In the genomic region with DNA sequence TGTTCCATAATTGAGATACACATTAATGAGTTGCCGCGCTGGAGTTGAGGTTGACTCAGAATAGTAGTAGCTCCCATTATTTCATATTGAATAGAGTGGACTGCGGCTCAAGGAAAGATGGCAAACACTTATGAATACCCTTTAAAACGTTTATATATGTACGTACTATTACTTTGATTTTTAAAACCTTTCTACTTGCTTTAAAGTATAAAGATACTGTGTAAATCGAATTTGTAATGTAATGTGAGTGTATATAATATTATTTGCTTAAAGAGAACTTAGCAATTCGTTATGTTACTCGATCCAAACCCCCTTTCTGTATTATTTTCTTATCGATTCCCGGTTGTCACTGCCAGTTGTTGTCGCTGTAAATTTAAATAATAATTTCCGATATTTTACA, we compare ENCODE assay signal across 1 fruit fly cellular context.
TF ChIP-seq lines count a peak whose summit lies in the region.

No protein-coding gene starts in this region.

TF ChIP-seq in whole organism, embryonic, 481 proteins besides CTCF, POLR2A, EP300 and RAD21 (continued from another document and continues in another):
- peak; percentile 39 for TF ChIP-seq gcm (GFP tag; optimal IDR thresholded peaks at IDR 0.05; lab: Kevin White, UChicago)
- TF ChIP-seq Hmr (GFP tag; optimal IDR thresholded peaks at IDR 0.05; lab: Kevin White, UChicago), result no peak
- no peak for TF ChIP-seq CG7357 (GFP tag; IDR thresholded peaks at IDR 0.05; lab: Robert Waterston, UW)
- no peak for TF ChIP-seq CG10274 (GFP tag; optimal IDR thresholded peaks at IDR 0.05; lab: Kevin White, UChicago)
- no peak for TF ChIP-seq zfh2 (GFP tag; optimal IDR thresholded peaks at IDR 0.05; lab: Kevin White, UChicago)
- no peak for TF ChIP-seq stwl (tag; optimal IDR thresholded peaks at IDR 0.05; lab: Kevin White, UChicago)
- TF ChIP-seq pum (GFP tag; optimal IDR thresholded peaks at IDR 0.05; lab: Kevin White, UChicago), result no peak
- TF ChIP-seq pan (optimal IDR thresholded peaks at IDR 0.05; lab: Kevin White, UChicago), result no peak
- TF ChIP-seq pan (GFP tag; optimal IDR thresholded peaks at IDR 0.05 in 1 of 2, IDR thresholded peaks at IDR 0.05 in 1 of 2), result peak in 1 of 2 experiments; percentile 15
- peak; percentile 4 for TF ChIP-seq Camta (GFP tag; optimal IDR thresholded peaks at IDR 0.05; lab: Kevin White, UChicago)
- TF ChIP-seq Nf-YB (GFP tag; optimal IDR thresholded peaks at IDR 0.05; lab: Kevin White, UChicago), result peak; percentile 37
- TF ChIP-seq Hr51 (GFP tag; optimal IDR thresholded peaks at IDR 0.05; lab: Kevin White, UChicago), result peak in 1 of 2 experiments; percentile 41
- no peak for TF ChIP-seq CG4360 (GFP tag; IDR thresholded peaks at IDR 0.05; lab: Robert Waterston, UW)
- no peak for TF ChIP-seq bowl (GFP tag; IDR thresholded peaks at IDR 0.05; lab: Robert Waterston, UW)
- TF ChIP-seq CG1602 (GFP tag; optimal IDR thresholded peaks at IDR 0.05; lab: Kevin White, UChicago), result no peak
- TF ChIP-seq Dip3 (GFP tag; optimal IDR thresholded peaks at IDR 0.05; lab: Kevin White, UChicago), result no peak
- TF ChIP-seq CoRest (tag; optimal IDR thresholded peaks at IDR 0.05; lab: Kevin White, UChicago), result peak; percentile 51
- peak; percentile 1 for TF ChIP-seq bcd (GFP tag; optimal IDR thresholded peaks at IDR 0.05; lab: Kevin White, UChicago)
- peak; percentile 45 for TF ChIP-seq CG2875 (GFP tag; optimal IDR thresholded peaks at IDR 0.05; lab: Kevin White, UChicago)
- no peak for TF ChIP-seq HLH4C (GFP tag; IDR thresholded peaks at IDR 0.05; lab: Robert Waterston, UW; ENCODE audit: partially characterized antibody)
- no peak for TF ChIP-seq MESR4 (GFP tag; optimal IDR thresholded peaks at IDR 0.05; lab: Kevin White, UChicago)
- TF ChIP-seq Blimp-1 (GFP tag; optimal IDR thresholded peaks at IDR 0.05; lab: Kevin White, UChicago), result peak; percentile 71
- TF ChIP-seq Mes4 (GFP tag; optimal IDR thresholded peaks at IDR 0.05; lab: Kevin White, UChicago), result no peak
- no peak for TF ChIP-seq dimm (GFP tag; IDR thresholded peaks at IDR 0.05; lab: Robert Waterston, UW)
- TF ChIP-seq Dll (GFP tag; IDR thresholded peaks at IDR 0.05; lab: Robert Waterston, UW; ENCODE audit: partially characterized antibody), result no peak
- TF ChIP-seq CG15601 (tag; optimal IDR thresholded peaks at IDR 0.05; lab: Kevin White, UChicago), result peak; percentile 78
- no peak for TF ChIP-seq yki (optimal IDR thresholded peaks at IDR 0.05; lab: Kevin White, UChicago)
- TF ChIP-seq gsb-n (tag; optimal IDR thresholded peaks at IDR 0.05; lab: Kevin White, UChicago), result peak; percentile 56
- 0 out of 2 replicates have a peak, but pooled peaks have one; percentile 31 for TF ChIP-seq peb (GFP tag; IDR thresholded peaks at IDR 0.05; lab: Robert Waterston, UW)
- TF ChIP-seq CG30403 (GFP tag; optimal IDR thresholded peaks at IDR 0.05; lab: Kevin White, UChicago), result peak; percentile 29
- TF ChIP-seq CG1024 (GFP tag; IDR thresholded peaks at IDR 0.05; lab: Robert Waterston, UW), result 0 out of 2 replicates have a peak, but pooled peaks have one; percentile 16
- TF ChIP-seq mirr (GFP tag; optimal IDR thresholded peaks at IDR 0.05; lab: Kevin White, UChicago), result no peak
- TF ChIP-seq h (optimal IDR thresholded peaks at IDR 0.05; lab: Kevin White, UChicago), result no peak
- TF ChIP-seq D19A (tag; optimal IDR thresholded peaks at IDR 0.05; lab: Kevin White, UChicago), result peak; percentile 97
- TF ChIP-seq CG11085 (GFP tag; IDR thresholded peaks at IDR 0.05; lab: Robert Waterston, UW), result no peak
- TF ChIP-seq twi (tag; optimal IDR thresholded peaks at IDR 0.05; lab: Kevin White, UChicago), result peak; percentile 9
- TF ChIP-seq Vsx1 (GFP tag; optimal IDR thresholded peaks at IDR 0.05; lab: Kevin White, UChicago), result peak; percentile 15
- no peak for TF ChIP-seq chn (GFP tag; optimal IDR thresholded peaks at IDR 0.05; lab: Kevin White, UChicago)
- TF ChIP-seq D (optimal IDR thresholded peaks at IDR 0.05; lab: Kevin White, UChicago), result no peak
- peak; percentile 42 for TF ChIP-seq D (GFP tag; optimal IDR thresholded peaks at IDR 0.05; lab: Kevin White, UChicago)
- peak; percentile 26 for TF ChIP-seq CG7556 (GFP tag; optimal IDR thresholded peaks at IDR 0.05; lab: Kevin White, UChicago)
- peak; percentile 9 for TF ChIP-seq Xbp1 (GFP tag; optimal IDR thresholded peaks at IDR 0.05; lab: Kevin White, UChicago)
- 0 out of 3 replicates have a peak, but pooled peaks have one; percentile 32 for TF ChIP-seq CG11093 (GFP tag; IDR thresholded peaks at IDR 0.05; lab: Robert Waterston, UW)
- peak; percentile 71 for TF ChIP-seq nmo (GFP tag; optimal IDR thresholded peaks at IDR 0.05; lab: Kevin White, UChicago)
- TF ChIP-seq Spps (tag; optimal IDR thresholded peaks at IDR 0.05; lab: Kevin White, UChicago), result peak; percentile 27
- no peak for TF ChIP-seq CG15073 (GFP tag; optimal IDR thresholded peaks at IDR 0.05; lab: Kevin White, UChicago)
- no peak for TF ChIP-seq CG15269 (tag; optimal IDR thresholded peaks at IDR 0.05; lab: Kevin White, UChicago)
- no peak for TF ChIP-seq C15 (GFP tag; IDR thresholded peaks at IDR 0.05; lab: Robert Waterston, UW)
- no peak for TF ChIP-seq sc (optimal IDR thresholded peaks at IDR 0.05; lab: Kevin White, UChicago)
- peak; percentile 24 for TF ChIP-seq sc (GFP tag; optimal IDR thresholded peaks at IDR 0.05; lab: Kevin White, UChicago)
- peak; percentile 45 for TF ChIP-seq Sox100B (GFP tag; optimal IDR thresholded peaks at IDR 0.05; lab: Kevin White, UChicago)
- TF ChIP-seq CG12391 (tag; optimal IDR thresholded peaks at IDR 0.05; lab: Kevin White, UChicago), result peak; percentile 57
- TF ChIP-seq Dfd (GFP tag; optimal IDR thresholded peaks at IDR 0.05; lab: Kevin White, UChicago), result no peak
- peak; percentile 89 for TF ChIP-seq sens (GFP tag; lab: Kevin White, UChicago)
- TF ChIP-seq CG12219 (GFP tag; optimal IDR thresholded peaks at IDR 0.05; lab: Kevin White, UChicago), result peak; percentile 10
- peak; percentile 59 for TF ChIP-seq Oli (tag; optimal IDR thresholded peaks at IDR 0.05; lab: Kevin White, UChicago)
- no peak for TF ChIP-seq hkb (optimal IDR thresholded peaks at IDR 0.05; lab: Kevin White, UChicago)
- TF ChIP-seq hkb (GFP tag; IDR thresholded peaks at IDR 0.05; lab: Robert Waterston, UW), result no peak
- no peak for TF ChIP-seq Bgb (GFP tag; IDR thresholded peaks at IDR 0.05; lab: Robert Waterston, UW; ENCODE audit: partially characterized antibody)
- TF ChIP-seq CG17912 (GFP tag; optimal IDR thresholded peaks at IDR 0.05; lab: Kevin White, UChicago), result no peak
- peak; percentile 30 for TF ChIP-seq CG3407 (GFP tag; optimal IDR thresholded peaks at IDR 0.05; lab: Kevin White, UChicago)
- no peak for TF ChIP-seq sqz (GFP tag; optimal IDR thresholded peaks at IDR 0.05; lab: Kevin White, UChicago)
- TF ChIP-seq CG13624 (GFP tag; optimal IDR thresholded peaks at IDR 0.05; lab: Kevin White, UChicago), result no peak
- TF ChIP-seq repo (GFP tag; optimal IDR thresholded peaks at IDR 0.05; lab: Kevin White, UChicago), result no peak
- TF ChIP-seq otp (GFP tag; IDR thresholded peaks at IDR 0.05; lab: Robert Waterston, UW), result no peak
- TF ChIP-seq CG4424 (GFP tag; optimal IDR thresholded peaks at IDR 0.05; lab: Kevin White, UChicago), result peak; percentile 53
- no peak for TF ChIP-seq CG8478 (optimal IDR thresholded peaks at IDR 0.05; lab: Kevin White, UChicago)
- no peak for TF ChIP-seq Dref (GFP tag; IDR thresholded peaks at IDR 0.05; lab: Robert Waterston, UW)
- TF ChIP-seq cwo (GFP tag; optimal IDR thresholded peaks at IDR 0.05; lab: Kevin White, UChicago), result no peak
- no peak for TF ChIP-seq CG6791 (GFP tag; IDR thresholded peaks at IDR 0.05; lab: Robert Waterston, UW; ENCODE audit: partially characterized antibody)
- TF ChIP-seq E2f1 (GFP tag; IDR thresholded peaks at IDR 0.05; lab: Robert Waterston, UW), result no peak
- no peak for TF ChIP-seq psq (GFP tag; optimal IDR thresholded peaks at IDR 0.05; lab: Kevin White, UChicago)
- TF ChIP-seq HmgZ (tag; optimal IDR thresholded peaks at IDR 0.05; lab: Kevin White, UChicago), result no peak
- no peak for TF ChIP-seq sob (GFP tag; IDR thresholded peaks at IDR 0.05; lab: Robert Waterston, UW)
- TF ChIP-seq pfk (GFP tag; optimal IDR thresholded peaks at IDR 0.05; lab: Kevin White, UChicago), result no peak
- TF ChIP-seq CG9727 (GFP tag; optimal IDR thresholded peaks at IDR 0.05; lab: Kevin White, UChicago), result peak; percentile 13
- TF ChIP-seq Ssrp (tag; optimal IDR thresholded peaks at IDR 0.05; lab: Kevin White, UChicago), result peak; percentile 53
- TF ChIP-seq Dek (tag; optimal IDR thresholded peaks at IDR 0.05; lab: Kevin White, UChicago), result no peak
- TF ChIP-seq CG2202 (tag; optimal IDR thresholded peaks at IDR 0.05; lab: Kevin White, UChicago), result peak; percentile 19
- peak; percentile 65 for TF ChIP-seq fd96Cb (tag; optimal IDR thresholded peaks at IDR 0.05; lab: Kevin White, UChicago)
- TF ChIP-seq p53 (GFP tag; optimal IDR thresholded peaks at IDR 0.05; lab: Kevin White, UChicago), result no peak
- TF ChIP-seq pzg (GFP tag; optimal IDR thresholded peaks at IDR 0.05; lab: Kevin White, UChicago), result no peak
- no peak for TF ChIP-seq CG16813 (GFP tag; IDR thresholded peaks at IDR 0.05; lab: Robert Waterston, UW; ENCODE audit: partially characterized antibody)
- TF ChIP-seq Xrp1 (GFP tag; IDR thresholded peaks at IDR 0.05; lab: Robert Waterston, UW), result peak; percentile 46; the same call in 1 of the 2 replicates
- TF ChIP-seq vvl (GFP tag; IDR thresholded peaks at IDR 0.05; lab: Robert Waterston, UW), result peak; percentile 42; the same call in 1 of the 2 replicates
- TF ChIP-seq CG6813 (GFP tag; optimal IDR thresholded peaks at IDR 0.05; lab: Kevin White, UChicago), result no peak
- TF ChIP-seq CG17829 (tag; optimal IDR thresholded peaks at IDR 0.05; lab: Kevin White, UChicago), result peak; percentile 55
- TF ChIP-seq CG11504 (tag; optimal IDR thresholded peaks at IDR 0.05; lab: Kevin White, UChicago), result peak; percentile 68
- no peak for TF ChIP-seq gsb (GFP tag; IDR thresholded peaks at IDR 0.05; lab: Robert Waterston, UW)
- TF ChIP-seq CG2712 (tag; optimal IDR thresholded peaks at IDR 0.05; lab: Kevin White, UChicago), result peak; percentile 78
- peak; percentile 5 for TF ChIP-seq CG17385 (GFP tag; optimal IDR thresholded peaks at IDR 0.05; lab: Kevin White, UChicago)
- no peak for TF ChIP-seq Trl (optimal IDR thresholded peaks at IDR 0.05; lab: Kevin White, UChicago)
- TF ChIP-seq Trl (GFP tag; optimal IDR thresholded peaks at IDR 0.05; lab: Kevin White, UChicago), result no peak
- no peak for TF ChIP-seq CG3995 (GFP tag; optimal IDR thresholded peaks at IDR 0.05; lab: Kevin White, UChicago)
- peak; percentile 9 for TF ChIP-seq CG4820 (GFP tag; optimal IDR thresholded peaks at IDR 0.05; lab: Kevin White, UChicago)
- TF ChIP-seq Eip74EF (GFP tag; optimal IDR thresholded peaks at IDR 0.05; lab: Kevin White, UChicago), result peak in 1 of 2 experiments; percentile 32
- TF ChIP-seq CG9437 (GFP tag; optimal IDR thresholded peaks at IDR 0.05; lab: Kevin White, UChicago), result no peak
- no peak for TF ChIP-seq BtbVII (GFP tag; optimal IDR thresholded peaks at IDR 0.05; lab: Kevin White, UChicago)
- TF ChIP-seq CG6689 (GFP tag; IDR thresholded peaks at IDR 0.05; lab: Robert Waterston, UW), result peak; percentile 59
- TF ChIP-seq gem (tag; optimal IDR thresholded peaks at IDR 0.05; lab: Kevin White, UChicago), result peak; percentile 75
- no peak for TF ChIP-seq H15 (GFP tag; IDR thresholded peaks at IDR 0.05; lab: Robert Waterston, UW)
- TF ChIP-seq sisA (GFP tag; IDR thresholded peaks at IDR 0.05; lab: Robert Waterston, UW), result peak; percentile 32; the same call in 1 of the 2 replicates
- no peak for TF ChIP-seq CG11398 (GFP tag; optimal IDR thresholded peaks at IDR 0.05; lab: Kevin White, UChicago)
- TF ChIP-seq CG1529 (GFP tag; optimal IDR thresholded peaks at IDR 0.05; lab: Kevin White, UChicago), result peak; percentile 42
- TF ChIP-seq CG10543 (GFP tag; optimal IDR thresholded peaks at IDR 0.05; lab: Kevin White, UChicago), result no peak
- no peak for TF ChIP-seq pros (GFP tag; optimal IDR thresholded peaks at IDR 0.05; lab: Kevin White, UChicago)
- TF ChIP-seq unpg (GFP tag; optimal IDR thresholded peaks at IDR 0.05; lab: Kevin White, UChicago), result peak; percentile 59
- TF ChIP-seq CG1603 (tag; optimal IDR thresholded peaks at IDR 0.05; lab: Kevin White, UChicago), result peak; percentile 59
- no peak for TF ChIP-seq CG34224 (GFP tag; IDR thresholded peaks at IDR 0.05; lab: Robert Waterston, UW; ENCODE audit: partially characterized antibody)
- no peak for TF ChIP-seq CG3847 (GFP tag; IDR thresholded peaks at IDR 0.05; lab: Robert Waterston, UW)
- no peak for TF ChIP-seq crc (GFP tag; optimal IDR thresholded peaks at IDR 0.05; lab: Kevin White, UChicago)
- no peak for TF ChIP-seq Poxn (GFP tag; IDR thresholded peaks at IDR 0.05; lab: Robert Waterston, UW)
- no peak for TF ChIP-seq wdn (GFP tag; IDR thresholded peaks at IDR 0.05; lab: Robert Waterston, UW)
- TF ChIP-seq Lhr (GFP tag; optimal IDR thresholded peaks at IDR 0.05; lab: Kevin White, UChicago), result no peak
- no peak for TF ChIP-seq knrl (GFP tag; IDR thresholded peaks at IDR 0.05; lab: Robert Waterston, UW; ENCODE audit: partially characterized antibody)
- TF ChIP-seq sna (GFP tag; IDR thresholded peaks at IDR 0.05; lab: Robert Waterston, UW; ENCODE audit: partially characterized antibody), result no peak
- peak; percentile 5 for TF ChIP-seq CG6254 (GFP tag; optimal IDR thresholded peaks at IDR 0.05; lab: Kevin White, UChicago)
- peak; percentile 74 for TF ChIP-seq phol (tag; optimal IDR thresholded peaks at IDR 0.05; lab: Kevin White, UChicago)
- no peak for TF ChIP-seq CG6272 (GFP tag; IDR thresholded peaks at IDR 0.05; lab: Robert Waterston, UW)
- peak; percentile 67 for TF ChIP-seq CG8388 (GFP tag; optimal IDR thresholded peaks at IDR 0.05; lab: Kevin White, UChicago)
- peak; percentile 70 for TF ChIP-seq dmrt99B (tag; optimal IDR thresholded peaks at IDR 0.05; lab: Kevin White, UChicago)
- TF ChIP-seq lola (GFP tag; optimal IDR thresholded peaks at IDR 0.05; lab: Kevin White, UChicago), result peak in 1 of 3 experiments; percentile 72
- peak; percentile 75 for TF ChIP-seq dmrt11E (tag; optimal IDR thresholded peaks at IDR 0.05; lab: Kevin White, UChicago)
- peak; percentile 37 for TF ChIP-seq CG33557 (GFP tag; optimal IDR thresholded peaks at IDR 0.05; lab: Kevin White, UChicago)
- no peak for TF ChIP-seq CG16863 (GFP tag; optimal IDR thresholded peaks at IDR 0.05; lab: Kevin White, UChicago)
- no peak for TF ChIP-seq B-H1 (GFP tag; IDR thresholded peaks at IDR 0.05; lab: Robert Waterston, UW)
- no peak for TF ChIP-seq CkIIα-i1 (GFP tag; IDR thresholded peaks at IDR 0.05; lab: Robert Waterston, UW)
- TF ChIP-seq eyg (GFP tag; optimal IDR thresholded peaks at IDR 0.05; lab: Kevin White, UChicago), result no peak
- TF ChIP-seq Doc3 (GFP tag; IDR thresholded peaks at IDR 0.05; lab: Robert Waterston, UW; ENCODE audit: partially characterized antibody), result no peak
- TF ChIP-seq CG2678 (tag; optimal IDR thresholded peaks at IDR 0.05; lab: Kevin White, UChicago), result peak; percentile 62
